Fruit fly (Drosophila melanogaster): ENCODE results near the gene CG5246.

The CG5246 gene

DNA sequence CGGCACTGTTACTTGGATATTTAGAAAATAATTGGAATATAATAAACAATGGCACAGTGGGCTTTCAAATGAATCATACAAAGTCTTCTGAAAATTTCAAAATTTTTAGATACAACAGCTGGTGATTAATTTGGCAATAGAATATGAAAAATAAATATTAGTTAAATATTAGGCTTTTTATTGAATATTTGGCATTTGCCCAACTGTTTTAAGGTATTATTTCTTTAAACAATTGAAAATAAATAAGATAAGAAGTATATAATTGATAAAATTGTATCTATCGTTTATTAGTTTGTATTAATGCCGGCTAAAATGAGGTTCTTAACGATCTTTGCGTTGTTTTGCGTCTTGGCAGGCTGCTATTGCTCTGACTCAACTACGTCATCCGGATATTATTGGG lies 11.7 kb upstream of the CG5246 start, which contains the start of gene CG45079:
CG45079 (plus strand) TSS at position 301 of the 400 bp plus-strand sequence.
- TF ChIP-seq usp (GFP tag; optimal IDR thresholded peaks at IDR 0.05) (no peak), CG8478 (optimal IDR thresholded peaks at IDR 0.05) (no peak), psq (optimal IDR thresholded peaks at IDR 0.05) (no peak), EcR (GFP tag; optimal IDR thresholded peaks at IDR 0.05) (no peak), Dll (optimal IDR thresholded peaks at IDR 0.05) (no peak), pan (optimal IDR thresholded peaks at IDR 0.05) (no peak)

DNA sequence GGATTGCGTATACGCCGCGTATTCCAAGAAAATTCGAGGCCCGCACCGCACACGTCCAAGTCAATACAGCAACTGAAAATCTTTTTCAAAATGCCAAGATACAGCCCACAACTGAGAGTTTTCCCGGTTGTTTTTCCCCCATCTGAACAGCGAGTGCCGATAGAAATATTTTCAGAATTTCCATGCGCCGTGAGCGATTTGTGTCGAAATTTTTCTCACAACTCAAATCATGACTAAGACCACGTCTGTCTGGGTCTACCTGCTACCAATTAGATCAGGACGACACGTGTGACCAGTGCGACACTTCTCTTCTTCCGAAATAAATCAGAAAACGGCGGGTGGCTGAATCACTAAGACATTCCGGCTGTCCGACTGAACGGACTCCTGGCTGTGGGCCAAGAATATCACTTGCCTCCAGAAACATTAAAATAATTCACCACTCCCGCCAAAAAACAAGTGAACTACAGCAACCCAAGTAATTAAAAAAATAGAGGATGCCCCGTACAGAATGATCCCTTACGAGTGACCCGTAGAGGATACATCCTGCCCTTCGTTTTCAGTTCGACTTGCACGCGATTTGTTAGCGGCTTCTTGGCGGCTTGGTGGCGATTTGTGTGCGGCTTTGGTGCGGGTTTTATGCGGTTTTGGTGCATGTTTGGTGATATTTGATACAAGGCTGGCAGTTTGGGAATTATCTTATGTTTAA lies 10.4 kb upstream of the CG5246 start, which contains the start of gene cher:
cher (minus strand) TSS at position 51 of the 706 bp plus-strand sequence.
- TF ChIP-seq CG8478 (optimal IDR thresholded peaks at IDR 0.05) (no peak), pan (optimal IDR thresholded peaks at IDR 0.05) (no peak), psq (optimal IDR thresholded peaks at IDR 0.05) (no peak), EcR (GFP tag; optimal IDR thresholded peaks at IDR 0.05) (no peak), usp (GFP tag; optimal IDR thresholded peaks at IDR 0.05) (no peak), Dll (optimal IDR thresholded peaks at IDR 0.05) (no peak)

DNA sequence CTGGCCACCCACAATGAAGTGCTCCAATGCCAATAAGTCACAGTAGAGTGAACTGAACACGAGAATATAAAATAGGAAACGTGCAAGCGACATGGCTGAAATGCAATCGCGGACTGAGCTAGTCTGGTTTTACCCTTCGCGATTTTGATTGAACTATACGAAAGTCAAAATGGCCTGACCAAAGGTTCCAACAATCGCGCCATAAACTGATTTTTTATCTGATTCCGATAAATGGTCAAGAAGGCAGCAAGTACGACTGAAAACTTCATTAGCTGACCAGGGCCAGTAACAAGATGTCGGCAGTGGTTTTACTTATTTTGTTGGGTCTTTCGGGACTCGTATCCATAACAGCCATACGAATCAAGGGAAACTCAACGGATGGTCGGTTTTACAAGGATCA lies 9.1 kb upstream of the CG5246 start, which contains the start of the genes CG17477 and CG31269:
CG17477 (minus strand) TSS at position 101 of the 400 bp plus-strand sequence.
CG31269 (plus strand) TSS at position 289 of the 400 bp plus-strand sequence.
- TF ChIP-seq psq (optimal IDR thresholded peaks at IDR 0.05) (no peak), CG8478 (optimal IDR thresholded peaks at IDR 0.05) (no peak), pan (optimal IDR thresholded peaks at IDR 0.05) (no peak), EcR (GFP tag; optimal IDR thresholded peaks at IDR 0.05) (no peak), usp (GFP tag; optimal IDR thresholded peaks at IDR 0.05) (no peak), Dll (optimal IDR thresholded peaks at IDR 0.05) (no peak)

DNA sequence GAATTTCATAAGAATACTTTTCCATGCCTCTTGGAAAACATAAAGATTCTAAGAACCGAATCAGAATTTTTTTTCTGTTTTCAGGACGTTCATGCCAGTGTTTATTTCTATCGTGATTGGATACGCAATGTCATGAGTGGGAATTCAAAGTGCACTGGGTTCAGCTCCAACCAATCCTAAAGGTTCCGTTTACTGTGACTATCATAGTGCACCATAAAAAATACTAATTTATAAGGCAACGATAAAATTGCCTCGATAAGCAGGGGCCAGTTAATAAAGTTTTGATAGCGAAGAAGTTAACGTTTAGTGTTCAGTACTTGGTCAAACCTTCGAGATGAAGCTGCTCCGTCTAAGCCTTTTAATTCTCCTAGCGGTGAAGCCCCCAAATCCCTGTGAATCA lies 8.0 kb upstream of the CG5246 start, which contains the start of gene CG31265:
CG31265 (plus strand) TSS at position 301 of the 400 bp plus-strand sequence.
- TF ChIP-seq Dll (optimal IDR thresholded peaks at IDR 0.05) (no peak), psq (optimal IDR thresholded peaks at IDR 0.05) (no peak), EcR (GFP tag; optimal IDR thresholded peaks at IDR 0.05) (no peak), CG8478 (optimal IDR thresholded peaks at IDR 0.05) (no peak), usp (GFP tag; optimal IDR thresholded peaks at IDR 0.05) (no peak), pan (optimal IDR thresholded peaks at IDR 0.05) (no peak)

DNA sequence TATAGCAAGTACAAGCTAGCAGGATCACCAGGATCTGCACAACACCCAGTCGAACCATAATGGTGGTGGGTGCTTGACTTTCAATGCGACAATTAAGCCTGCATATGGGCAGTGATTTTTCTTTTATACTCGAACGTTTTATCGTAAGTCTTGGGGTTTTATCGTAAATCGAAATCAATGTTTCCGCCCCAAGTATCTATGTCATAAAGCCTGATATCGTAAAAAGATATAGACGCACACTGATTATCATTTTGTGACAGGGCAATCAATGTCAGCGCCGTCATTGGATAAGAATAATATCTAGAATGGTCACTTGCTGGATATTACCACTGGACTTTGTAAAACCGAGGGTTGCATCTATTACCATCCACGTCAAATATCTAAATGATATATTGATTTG lies 5.6 kb upstream of the CG5246 start, which contains the start of gene CG17475:
CG17475 (minus strand) TSS at position 101 of the 400 bp plus-strand sequence.
- TF ChIP-seq EcR (GFP tag; optimal IDR thresholded peaks at IDR 0.05) (no peak), CG8478 (optimal IDR thresholded peaks at IDR 0.05) (no peak)

DNA sequence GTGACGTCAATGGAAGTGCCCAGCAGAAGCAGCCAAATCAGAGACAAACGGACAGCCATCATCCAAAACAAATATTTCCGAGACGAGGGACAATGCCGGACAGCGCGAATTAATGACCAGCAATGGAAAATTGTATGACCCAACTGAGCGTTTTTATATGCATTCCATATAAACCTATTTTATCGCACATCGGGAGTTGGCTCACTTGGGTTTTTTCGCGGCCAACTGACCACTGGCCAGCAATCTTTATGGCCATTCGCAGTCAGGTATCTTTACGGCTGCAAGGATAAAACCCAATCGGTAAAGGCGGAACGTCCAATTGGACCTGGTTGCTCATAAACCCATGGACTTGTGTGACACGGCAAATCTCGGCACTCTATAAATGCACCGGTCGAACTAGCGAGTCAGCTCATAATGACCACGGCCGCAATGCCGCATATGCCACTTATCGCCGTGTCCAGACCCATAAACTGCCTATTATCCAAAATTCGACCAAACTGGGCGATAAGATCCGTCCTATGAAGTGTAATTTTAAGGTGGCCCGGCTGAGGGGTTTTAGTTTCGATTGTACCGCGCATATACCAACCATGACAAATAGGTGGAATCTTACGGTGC lies 3.7 kb upstream of the CG5246 start, which contains the start of the genes CG4053 and CG31266:
CG4053 (minus strand) TSS at position 101 of the 615 bp plus-strand sequence.
CG31266 (plus strand) TSS at position 565 of the 615 bp plus-strand sequence.
- TF ChIP-seq pan (optimal IDR thresholded peaks at IDR 0.05), result no peak
- TF ChIP-seq psq (optimal IDR thresholded peaks at IDR 0.05), result no peak
- TF ChIP-seq CG8478 (optimal IDR thresholded peaks at IDR 0.05), result no peak
- no peak for TF ChIP-seq usp (GFP tag; optimal IDR thresholded peaks at IDR 0.05)
- TF ChIP-seq EcR (GFP tag; optimal IDR thresholded peaks at IDR 0.05), result no peak
- no peak for TF ChIP-seq Dll (optimal IDR thresholded peaks at IDR 0.05)

DNA sequence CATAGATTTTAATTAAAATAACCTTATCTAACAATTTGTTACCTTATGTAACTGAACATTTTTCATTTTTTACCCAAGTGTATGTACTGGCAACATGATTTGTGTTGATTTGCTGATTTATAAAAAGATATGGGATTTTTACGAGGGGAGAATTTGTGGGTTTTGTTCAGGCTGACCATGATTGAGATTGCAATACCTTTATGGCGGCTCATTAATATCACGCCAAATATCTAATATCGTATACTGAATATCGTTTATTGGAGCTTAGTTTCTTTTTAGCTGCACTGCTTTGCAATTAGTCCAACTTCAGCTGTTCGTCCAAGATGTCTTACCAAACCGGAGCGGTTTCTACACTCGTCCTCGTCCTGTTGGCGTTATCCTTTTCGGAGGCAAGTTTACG lies 2.0 kb upstream of the CG5246 start, which contains the start of gene CG31267:
CG31267 (plus strand) TSS at position 301 of the 400 bp plus-strand sequence.
- TF ChIP-seq psq (optimal IDR thresholded peaks at IDR 0.05), result no peak
- TF ChIP-seq EcR (GFP tag; optimal IDR thresholded peaks at IDR 0.05), result no peak
- no peak for TF ChIP-seq pan (optimal IDR thresholded peaks at IDR 0.05)
- TF ChIP-seq CG8478 (optimal IDR thresholded peaks at IDR 0.05), result no peak
- no peak for TF ChIP-seq Dll (optimal IDR thresholded peaks at IDR 0.05)
- TF ChIP-seq usp (GFP tag; optimal IDR thresholded peaks at IDR 0.05), result no peak

DNA sequence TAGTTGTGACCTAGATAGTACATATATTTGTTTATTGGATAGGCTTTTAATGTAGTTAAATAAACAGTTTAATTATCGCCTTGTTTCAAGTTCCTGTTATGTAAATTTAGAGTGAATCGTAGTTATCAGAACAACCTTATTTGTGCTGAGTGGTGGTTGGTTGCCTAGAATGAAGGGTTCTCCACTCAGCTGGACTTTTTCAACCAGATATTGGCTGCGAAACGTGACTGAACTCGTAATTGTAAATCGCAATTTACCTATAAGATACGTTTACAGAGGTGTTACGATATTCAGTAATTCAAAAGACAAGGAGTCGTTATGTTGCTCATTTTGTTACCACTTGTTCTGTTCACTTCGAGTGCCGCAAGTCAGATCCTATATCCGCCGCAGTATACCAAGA lies 1.7 kb downstream of the CG5246 start, which contains the start of gene CG5255:
CG5255 (plus strand) TSS at position 301 of the 400 bp plus-strand sequence.
- no peak for TF ChIP-seq EcR (GFP tag; optimal IDR thresholded peaks at IDR 0.05)
- TF ChIP-seq pan (optimal IDR thresholded peaks at IDR 0.05), result no peak
- no peak for TF ChIP-seq Dll (optimal IDR thresholded peaks at IDR 0.05)
- TF ChIP-seq CG8478 (optimal IDR thresholded peaks at IDR 0.05), result no peak
- no peak for TF ChIP-seq usp (GFP tag; optimal IDR thresholded peaks at IDR 0.05)

DNA sequence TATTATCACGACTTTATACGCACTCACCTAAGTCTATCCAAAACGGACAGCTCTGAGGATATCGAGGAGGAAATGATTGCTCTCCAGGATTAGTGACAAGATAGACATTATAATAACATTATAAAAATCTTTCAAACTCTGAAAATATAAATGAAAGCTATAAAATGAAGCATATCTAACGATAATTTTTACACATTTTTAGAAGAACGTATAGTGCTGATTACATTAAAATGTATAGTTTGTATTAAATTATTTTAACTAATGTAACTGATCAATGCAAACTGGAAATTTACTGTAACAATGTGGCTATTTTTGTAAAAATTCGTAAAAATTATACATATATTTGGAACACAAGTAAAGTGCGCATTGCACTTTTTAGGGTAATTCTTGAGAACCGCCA lies 2.8 kb downstream of the CG5246 start, which contains the start of gene CG5265:
CG5265 (plus strand) TSS at position 301 of the 400 bp plus-strand sequence.
- TF ChIP-seq pan (optimal IDR thresholded peaks at IDR 0.05) (no peak), usp (GFP tag; optimal IDR thresholded peaks at IDR 0.05) (no peak), psq (optimal IDR thresholded peaks at IDR 0.05) (no peak), CG8478 (optimal IDR thresholded peaks at IDR 0.05) (no peak), EcR (GFP tag; optimal IDR thresholded peaks at IDR 0.05) (no peak), Dll (optimal IDR thresholded peaks at IDR 0.05) (no peak)

DNA sequence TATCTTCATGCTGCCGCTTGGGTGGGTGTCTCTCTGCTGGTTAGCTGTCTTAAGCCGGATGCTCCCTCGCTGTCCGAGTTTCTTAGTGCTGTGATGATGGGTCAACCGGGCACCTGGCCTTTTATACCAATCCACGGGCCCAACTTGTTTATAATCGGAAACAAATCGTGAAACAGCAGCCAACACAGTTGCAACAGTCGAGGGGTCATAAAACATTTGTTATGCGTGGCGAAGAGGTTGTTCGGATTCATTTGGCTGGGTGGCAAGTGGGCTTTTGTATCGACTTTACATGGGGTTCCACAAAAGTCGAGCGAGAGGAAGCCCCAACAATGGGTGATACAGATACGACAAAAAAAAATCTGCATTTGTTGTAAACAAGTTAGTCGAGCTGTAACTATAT lies 6.4 kb downstream of the CG5246 start, which contains the start of gene TwdlW:
TwdlW (minus strand) TSS at position 101 of the 400 bp plus-strand sequence.
- TF ChIP-seq usp (GFP tag; optimal IDR thresholded peaks at IDR 0.05), result no peak
- TF ChIP-seq EcR (GFP tag; optimal IDR thresholded peaks at IDR 0.05), result no peak
- TF ChIP-seq CG8478 (optimal IDR thresholded peaks at IDR 0.05), result no peak
- no peak for TF ChIP-seq psq (optimal IDR thresholded peaks at IDR 0.05)
- TF ChIP-seq pan (optimal IDR thresholded peaks at IDR 0.05), result no peak
- TF ChIP-seq Dll (optimal IDR thresholded peaks at IDR 0.05), result no peak

DNA sequence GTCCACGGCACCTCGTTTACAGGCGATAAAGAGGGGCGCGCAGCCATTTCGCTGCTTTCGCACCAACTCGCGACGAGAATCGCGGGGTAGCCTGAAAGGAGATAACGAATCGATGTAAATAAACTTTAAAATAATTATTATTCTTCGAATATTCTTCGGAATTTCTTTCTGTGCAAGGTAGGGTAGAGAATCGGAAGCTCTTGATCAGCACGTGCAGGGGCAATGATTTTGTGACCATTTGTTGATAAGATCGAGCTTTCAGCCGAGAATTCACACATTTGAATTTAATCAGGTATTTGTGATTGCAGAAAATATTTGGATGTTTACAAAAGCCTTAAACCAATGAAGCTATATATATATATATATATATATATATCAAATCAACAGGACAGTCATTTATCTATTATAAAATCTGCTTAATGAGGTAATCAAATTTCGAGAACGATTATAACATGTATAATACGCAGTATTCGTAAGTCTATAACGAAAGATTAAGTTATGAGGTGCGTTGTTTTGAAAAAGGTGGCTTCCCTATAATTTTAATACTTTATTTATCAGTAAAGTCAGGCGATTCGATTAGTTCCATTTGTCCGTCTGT lies 11.8 kb downstream of the CG5246 start:
- no peak for TF ChIP-seq CG8478 (optimal IDR thresholded peaks at IDR 0.05)
- no peak for TF ChIP-seq pan (optimal IDR thresholded peaks at IDR 0.05)
- no peak for TF ChIP-seq usp (GFP tag; optimal IDR thresholded peaks at IDR 0.05)
- TF ChIP-seq Dll (optimal IDR thresholded peaks at IDR 0.05), result no peak
- no peak for TF ChIP-seq EcR (GFP tag; optimal IDR thresholded peaks at IDR 0.05)
- no peak for TF ChIP-seq psq (optimal IDR thresholded peaks at IDR 0.05)
